Fruit fly (Drosophila melanogaster): ENCODE results near the gene CG18787.

CG18787 gene

DNA sequence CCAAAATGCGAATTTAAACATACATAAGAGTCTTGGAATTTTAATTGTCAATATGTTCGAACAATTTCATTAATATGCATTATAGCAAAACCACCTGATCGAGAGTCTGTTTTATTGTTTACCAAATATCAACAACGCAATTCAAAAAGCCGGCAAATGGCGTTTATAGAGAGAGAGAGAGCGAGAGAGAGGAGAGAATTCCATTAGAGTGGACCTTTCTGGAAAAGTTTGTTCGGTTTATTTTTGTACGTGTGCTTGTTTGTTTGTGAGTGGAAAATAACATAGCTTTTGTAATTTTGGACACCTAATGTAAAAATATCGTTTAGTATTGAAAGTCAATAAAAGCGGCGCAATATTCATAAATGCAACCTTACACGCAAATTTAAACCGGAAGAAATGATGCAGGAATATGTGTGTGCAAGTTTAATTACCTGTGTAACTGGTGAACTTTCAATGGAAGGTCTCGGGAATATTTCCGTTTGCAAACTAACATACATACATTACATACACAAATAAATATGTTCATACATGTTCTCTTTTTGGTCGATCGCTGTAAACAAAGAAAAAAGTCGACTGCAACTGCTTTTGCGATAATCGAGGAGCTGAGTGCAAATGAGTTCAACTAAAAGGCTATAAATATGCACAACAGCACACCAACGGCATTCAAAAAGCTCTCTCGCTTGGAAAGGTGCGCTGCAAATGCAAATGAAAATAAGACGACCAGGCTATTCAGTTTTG, 45.6 kb upstream of the CG18787 start, which contains the start of gene CG6785 (continued):
- TF ChIP-seq Oli (tag; optimal IDR thresholded peaks at IDR 0.05) (peak; percentile 65), chinmo (GFP tag; IDR thresholded peaks at IDR 0.05; ENCODE audit: partially characterized antibody) (peak; percentile 81; the same call in 2 of the 4 replicates), hth (optimal IDR thresholded peaks at IDR 0.05) (no peak), CG15011 (GFP tag; optimal IDR thresholded peaks at IDR 0.05) (peak; percentile 76), Atf-2 (GFP tag; optimal IDR thresholded peaks at IDR 0.05) (peak; percentile 86), CG4404 (GFP tag; IDR thresholded peaks at IDR 0.05) (no peak), Lpt (GFP tag; optimal IDR thresholded peaks at IDR 0.05) (no peak), CG12104 (GFP tag; optimal IDR thresholded peaks at IDR 0.05) (peak; percentile 77), B-H1 (GFP tag; IDR thresholded peaks at IDR 0.05) (no peak; the same call in 2 of the 3 replicates), Sry-β (GFP tag; optimal IDR thresholded peaks at IDR 0.05) (peak; percentile 66), CG6791 (GFP tag; IDR thresholded peaks at IDR 0.05; ENCODE audit: partially characterized antibody) (no peak), Tbp (GFP tag; optimal IDR thresholded peaks at IDR 0.05) (no peak), stc (GFP tag; IDR thresholded peaks at IDR 0.05) (peak; percentile 42; the same call in 1 of the 2 replicates), sima (GFP tag; optimal IDR thresholded peaks at IDR 0.05) (peak; percentile 68), CG11723 (GFP tag; optimal IDR thresholded peaks at IDR 0.05) (peak; percentile 83), lola (GFP tag; optimal IDR thresholded peaks at IDR 0.05) (peak in 1 of 3 experiments; percentile 58), jigr1 (GFP tag; IDR thresholded peaks at IDR 0.05) (no peak), Dek (tag; optimal IDR thresholded peaks at IDR 0.05) (peak; percentile 72), vvl (GFP tag; IDR thresholded peaks at IDR 0.05) (peak; percentile 77), CG17612 (GFP tag; IDR thresholded peaks at IDR 0.05) (no peak), pb (GFP tag; optimal IDR thresholded peaks at IDR 0.05) (peak; percentile 74), Aef1 (GFP tag; IDR thresholded peaks at IDR 0.05) (no peak), CG34422 (GFP tag; IDR thresholded peaks at IDR 0.05) (peak; percentile 50; the same call in 1 of the 3 replicates), CG10979 (tag; optimal IDR thresholded peaks at IDR 0.05) (peak; percentile 50), Dll (GFP tag; IDR thresholded peaks at IDR 0.05; ENCODE audit: partially characterized antibody) (no peak), fd102C (GFP tag; optimal IDR thresholded peaks at IDR 0.05) (peak; percentile 70), Pdp1 (GFP tag; optimal IDR thresholded peaks at IDR 0.05) (peak; percentile 63 to 67), fu2 (GFP tag; optimal IDR thresholded peaks at IDR 0.05) (no peak), bcd (GFP tag; optimal IDR thresholded peaks at IDR 0.05) (peak; percentile 66), Antp (GFP tag; optimal IDR thresholded peaks at IDR 0.05) (peak; percentile 62), CG14710 (tag; optimal IDR thresholded peaks at IDR 0.05) (peak; percentile 73), Asciz (GFP tag; optimal IDR thresholded peaks at IDR 0.05) (peak; percentile 98), Hr78 (GFP tag; optimal IDR thresholded peaks at IDR 0.05) (peak in 1 of 2 experiments; percentile 52), CG16779 (GFP tag; IDR thresholded peaks at IDR 0.05) (0 out of 2 replicates have a peak, but pooled peaks have one; percentile 19), CG4820 (GFP tag; optimal IDR thresholded peaks at IDR 0.05) (peak; percentile 60), NC2α (GFP tag; optimal IDR thresholded peaks at IDR 0.05) (peak; percentile 90), gfzf (GFP tag; optimal IDR thresholded peaks at IDR 0.05) (peak; percentile 1), CG2120 (GFP tag; optimal IDR thresholded peaks at IDR 0.05) (peak; percentile 71), CG6765 (GFP tag; optimal IDR thresholded peaks at IDR 0.05) (peak; percentile 84), pho (GFP tag; optimal IDR thresholded peaks at IDR 0.05) (peak; percentile 76), dmrt99B (tag; optimal IDR thresholded peaks at IDR 0.05) (peak; percentile 81), Gug (GFP tag; IDR thresholded peaks at IDR 0.05) (no peak), Hand (GFP tag; optimal IDR thresholded peaks at IDR 0.05) (peak; percentile 78), CG18599 (GFP tag; optimal IDR thresholded peaks at IDR 0.05) (peak; percentile 90), hkb (optimal IDR thresholded peaks at IDR 0.05) (no peak), hkb (GFP tag; IDR thresholded peaks at IDR 0.05) (peak; percentile 82), Eip74EF (GFP tag; optimal IDR thresholded peaks at IDR 0.05) (peak in 1 of 2 experiments; percentile 84), Chrac-16 (GFP tag; optimal IDR thresholded peaks at IDR 0.05) (peak; percentile 19), CG11093 (GFP tag; IDR thresholded peaks at IDR 0.05) (no peak)

Data from whole organism, embryonic.